Worm (Caenorhabditis elegans): ENCODE results near the gene shpk-1.

Gene shpk-1

ce11 chrIII:13607833-13608232 lies at the start of gene shpk-1:
Gene shpk-1, plus strand, starts transcription at chrIII:13608020.
- TF ChIP-seq pqm-1 (tag; optimal IDR thresholded peaks at IDR 0.05) (peak; percentile 58), irx-1 (tag; optimal IDR thresholded peaks at IDR 0.05) (no peak), lin-35 (GFP tag; optimal IDR thresholded peaks at IDR 0.05) (peak in 1 of 2 experiments; percentile 26), elt-2 (tag; optimal IDR thresholded peaks at IDR 0.05) (peak; percentile 89), unc-130 (tag; optimal IDR thresholded peaks at IDR 0.05) (no peak), fkh-8 (tag; optimal IDR thresholded peaks at IDR 0.05) (no peak), nhr-71 (tag; optimal IDR thresholded peaks at IDR 0.05) (peak; percentile 10), ztf-11 (tag; optimal IDR thresholded peaks at IDR 0.05) (no peak), nhr-12 (tag; optimal IDR thresholded peaks at IDR 0.05) (no peak), efl-3 (GFP tag; optimal IDR thresholded peaks at IDR 0.05) (no peak), unc-86 (tag; optimal IDR thresholded peaks at IDR 0.05) (no peak), pax-3 (tag; optimal IDR thresholded peaks at IDR 0.05) (no peak), ets-5 (GFP tag; IDR thresholded peaks at IDR 0.05) (no peak), nhr-20 (tag; optimal IDR thresholded peaks at IDR 0.05) (peak; percentile 12)

ce11 chrIII:13560715-13561114 lies 47.1 kb upstream of the shpk-1 start:
- TF ChIP-seq snu-23 (GFP tag; optimal IDR thresholded peaks at IDR 0.05), result no peak
- peak in 1 of 6 experiments; percentile 44 for TF ChIP-seq elt-3 (tag; optimal IDR thresholded peaks at IDR 0.05)
- peak; percentile 99 for TF ChIP-seq blmp-1 (tag; optimal IDR thresholded peaks at IDR 0.05)
- no peak for TF ChIP-seq ceh-82 (tag; optimal IDR thresholded peaks at IDR 0.05)
- TF ChIP-seq nhr-85 (tag), result peak; percentile 71

ce11 chrIII:13561233-13561632 lies 46.6 kb upstream of the shpk-1 start:
- TF ChIP-seq fkh-8 (tag; optimal IDR thresholded peaks at IDR 0.05), result no peak
- no peak for TF ChIP-seq fkh-10 (GFP tag; optimal IDR thresholded peaks at IDR 0.05)
- TF ChIP-seq nhr-76 (tag; optimal IDR thresholded peaks at IDR 0.05), result no peak
- no peak for TF ChIP-seq zip-4 (GFP tag; optimal IDR thresholded peaks at IDR 0.05)
- TF ChIP-seq tbx-2 (tag; optimal IDR thresholded peaks at IDR 0.05), result no peak
- TF ChIP-seq sptf-1 (tag; optimal IDR thresholded peaks at IDR 0.05), result no peak
- TF ChIP-seq nhr-84 (tag; optimal IDR thresholded peaks at IDR 0.05), result no peak
- TF ChIP-seq snu-23 (GFP tag; optimal IDR thresholded peaks at IDR 0.05), result no peak
- no peak for TF ChIP-seq dsc-1 (tag; optimal IDR thresholded peaks at IDR 0.05)
- no peak for TF ChIP-seq alr-1 (tag; optimal IDR thresholded peaks at IDR 0.05; ENCODE audit: borderline replicate concordance)
- no peak for TF ChIP-seq pag-3 (tag; optimal IDR thresholded peaks at IDR 0.05; ENCODE audit: borderline replicate concordance, insufficient read depth)
- TF ChIP-seq hlh-17 (GFP tag; optimal IDR thresholded peaks at IDR 0.05; ENCODE audit: borderline replicate concordance), result no peak
- TF ChIP-seq sup-37 (GFP tag; optimal IDR thresholded peaks at IDR 0.05), result no peak
- TF ChIP-seq fos-1 (tag; optimal IDR thresholded peaks at IDR 0.05), result no peak
- TF ChIP-seq egl-27 (tag; optimal IDR thresholded peaks at IDR 0.05), result no peak
- no peak for TF ChIP-seq Y116A8C.19 (tag; optimal IDR thresholded peaks at IDR 0.05; ENCODE audit: borderline replicate concordance)
- no peak for TF ChIP-seq vab-15 (tag; optimal IDR thresholded peaks at IDR 0.05)
- TF ChIP-seq rnt-1 (tag; optimal IDR thresholded peaks at IDR 0.05), result no peak

- no peak for TF ChIP-seq hpl-2 (GFP tag; optimal IDR thresholded peaks at IDR 0.05)
- peak; percentile 19 for TF ChIP-seq swsn-7 (tag; optimal IDR thresholded peaks at IDR 0.05)
- peak in 1 of 2 experiments; percentile 20 for TF ChIP-seq efl-1 (optimal IDR thresholded peaks at IDR 0.05)
- TF ChIP-seq efl-1 (GFP tag; optimal IDR thresholded peaks at IDR 0.05 in 1 of 2), result no peak
- TF ChIP-seq lin-14 (GFP tag; optimal IDR thresholded peaks at IDR 0.05), result no peak
- peak; percentile 11 for TF ChIP-seq aly-2 (tag; optimal IDR thresholded peaks at IDR 0.05)
- peak; percentile 65 for TF ChIP-seq ztf-4 (tag; optimal IDR thresholded peaks at IDR 0.05)
- no peak for TF ChIP-seq xbp-1 (tag; optimal IDR thresholded peaks at IDR 0.05)
- peak; percentile 17 for TF ChIP-seq nhr-71 (tag; optimal IDR thresholded peaks at IDR 0.05)
- TF ChIP-seq snu-23 (GFP tag; optimal IDR thresholded peaks at IDR 0.05), result peak; percentile 2
These were observed 44.8 kb upstream of the shpk-1 start, which contains the start of gene T05D4.2 for ce11 chrIII:13563000-13563522. Gene T05D4.2, minus strand, starts transcription at chrIII:13563082.
